Worm (Caenorhabditis elegans) whole organism, L1 larva: ENCODE data around the gene W08G11.3.

Source experiments
- ama-1 ChIP-seq: fragments of 150-350 bp; optimal IDR thresholded peaks from 2 replicates; lab custom pipeline; 2014
- efl-3 ChIP-seq: fragments of 200-800 bp; sonication (Bioruptor generic); optimal IDR thresholded peaks from 2 replicates; lab custom pipeline; 2018; ENCODE audit warnings: mild to moderate bottlenecking, missing genetic modification characterization, missing compliant biosample characterization
- fkh-10 ChIP-seq: sonication (generic microtip); optimal IDR thresholded peaks from 2 replicates; lab custom pipeline; 2017; ENCODE audit warnings: missing biosample characterization, missing genetic modification reagents, missing genetic modification characterization
- lin-35 ChIP-seq, 2 experiments: fragments of 150-350 bp; optimal IDR thresholded peaks; 2 replicates each; lab custom pipeline; 2014; ENCODE audit warnings: missing biosample characterization in 2 of 2, missing genetic modification characterization in 2 of 2, missing genetic modification reagents in 2 of 2
- mab-9 ChIP-seq: fragments of 200-800 bp; sonication (Bioruptor generic); IDR thresholded peaks from 2 replicates; pipeline ENCODE4 v1.3.6; 2022; ENCODE audit warnings: missing genetic modification reagents, missing genetic modification characterization, missing compliant biosample characterization
- nhr-20 ChIP-seq: sonication (generic microtip); optimal IDR thresholded peaks from 2 replicates; lab custom pipeline; 2016; ENCODE audit warnings: mild to moderate bottlenecking, missing genetic modification characterization, missing compliant biosample characterization
- nhr-28 ChIP-seq: fragments of 150-350 bp; optimal IDR thresholded peaks from 2 replicates; lab custom pipeline; 2014; ENCODE audit warnings: missing biosample characterization, missing genetic modification characterization
- pqm-1 ChIP-seq: sonication (generic microtip); optimal IDR thresholded peaks from 3 replicates; lab custom pipeline; 2017; ENCODE audit warnings: missing biosample characterization, missing genetic modification characterization
- snpc-4 ChIP-seq: fragments of 150-350 bp; optimal IDR thresholded peaks from 2 replicates; lab custom pipeline; 2014; ENCODE audit warnings: missing biosample characterization, missing genetic modification characterization
- sptf-1 ChIP-seq: fragments of 150-350 bp; optimal IDR thresholded peaks from 2 replicates; lab custom pipeline; 2014; ENCODE audit warnings: missing biosample characterization, missing genetic modification characterization
- swsn-7 ChIP-seq: sonication (generic microtip); optimal IDR thresholded peaks from 2 replicates; lab custom pipeline; 2016; ENCODE audit warnings: missing genetic modification characterization, missing compliant biosample characterization
- unc-130 ChIP-seq: fragments of 150-350 bp; optimal IDR thresholded peaks from 2 replicates; lab custom pipeline; 2017; ENCODE audit warnings: missing biosample characterization, missing genetic modification characterization, inconsistent platforms
- unc-62 ChIP-seq: fragments of 150-350 bp; optimal IDR thresholded peaks from 2 replicates; lab custom pipeline; 2014; ENCODE audit warnings: missing biosample characterization, missing genetic modification reagents, missing genetic modification characterization
- zag-1 ChIP-seq: fragments of 150-350 bp; optimal IDR thresholded peaks from 2 replicates; lab custom pipeline; 2014; ENCODE audit warnings: missing biosample characterization, missing genetic modification characterization

ce11 chrV:16399388-16399787 lies 31.9 kb downstream of the W08G11.3 start, which contains the start of gene sre-36:
- TF ChIP-seq unc-62 (no peak), ama-1 (lab: Kevin White, UChicago) (no peak), zag-1 (tag; lab: Kevin White, UChicago) (no peak), snpc-4 (no peak), swsn-7 (tag; lab: Kevin White, UChicago) (no peak), nhr-28 (no peak), pqm-1 (tag; lab: Kevin White, UChicago) (no peak), lin-35 (GFP tag; optimal IDR thresholded peaks at IDR 0.05; lab: Kevin White, UChicago) (no peak), unc-130 (tag; lab: Kevin White, UChicago) (no peak), sptf-1 (no peak), efl-3 (GFP tag; lab: Kevin White, UChicago) (no peak), nhr-20 (tag; lab: Kevin White, UChicago) (no peak), fkh-10 (GFP tag; lab: Kevin White, UChicago) (no peak), mab-9 (GFP tag; lab: Robert Waterston, UW) (no peak)
